Worm (Caenorhabditis elegans) whole organism, late embryonic: ENCODE measurements around the gene R10E11.5.
A peak's percentile ranks its signal among the peaks of the same experiment; 100 is the strongest.

Experiments
- C08G9.2 ChIP-seq: sonication (generic microtip); optimal IDR thresholded peaks from 2 replicates; lab custom pipeline; 2016; ENCODE audit warnings: mild to moderate bottlenecking, missing genetic modification characterization, moderate library complexity, missing compliant biosample characterization
- C38D4.7 ChIP-seq: fragments of 200-800 bp; sonication (Bioruptor generic); optimal IDR thresholded peaks from 2 replicates; lab custom pipeline; 2018; ENCODE audit warnings: mild to moderate bottlenecking, missing genetic modification characterization, moderate library complexity, missing compliant biosample characterization
- K02D7.2 ChIP-seq: sonication (generic microtip); optimal IDR thresholded peaks from 2 replicates; lab custom pipeline; 2017; ENCODE audit warnings: mild to moderate bottlenecking, missing genetic modification characterization, missing compliant biosample characterization
- K09A11.1 ChIP-seq: sonication (generic microtip); optimal IDR thresholded peaks from 2 replicates; lab custom pipeline; 2017; ENCODE audit warnings: antibody characterized with exemption, mild to moderate bottlenecking, missing genetic modification characterization, missing compliant biosample characterization; ENCODE audit not compliant: insufficient read depth
- Y22D7AL.16 ChIP-seq: sonication (generic microtip); optimal IDR thresholded peaks from 2 replicates; lab custom pipeline; 2016; ENCODE audit warnings: missing genetic modification characterization, missing compliant biosample characterization
- ahr-1 ChIP-seq: sonication (generic microtip); optimal IDR thresholded peaks from 2 replicates; lab custom pipeline; 2016; ENCODE audit warnings: missing genetic modification characterization, missing compliant biosample characterization
- ama-1 ChIP-seq: fragments of 150-350 bp; optimal IDR thresholded peaks from 2 replicates; lab custom pipeline; 2014
- ceh-14 ChIP-seq: sonication (generic microtip); optimal IDR thresholded peaks from 2 replicates; lab custom pipeline; 2016; ENCODE audit warnings: missing genotype, missing genetic modification characterization, missing compliant biosample characterization
- ceh-18 ChIP-seq: sonication (generic microtip); optimal IDR thresholded peaks from 2 replicates; lab custom pipeline; 2016; ENCODE audit warnings: missing genetic modification characterization, missing compliant biosample characterization
- ceh-2 ChIP-seq: sonication (generic microtip); optimal IDR thresholded peaks from 2 replicates; lab custom pipeline; 2016; ENCODE audit warnings: missing genotype, missing genetic modification characterization, missing compliant biosample characterization
- ceh-24 ChIP-seq: sonication (generic microtip); optimal IDR thresholded peaks from 2 replicates; lab custom pipeline; 2016; ENCODE audit warnings: mild to moderate bottlenecking, missing genetic modification characterization, missing compliant biosample characterization
- ceh-30 ChIP-seq: fragments of 150-350 bp; optimal IDR thresholded peaks from 2 replicates; lab custom pipeline; 2014; ENCODE audit warnings: missing biosample characterization, missing genetic modification characterization
- ceh-31 ChIP-seq: sonication (generic microtip); optimal IDR thresholded peaks from 2 replicates; lab custom pipeline; 2016; ENCODE audit warnings: missing genetic modification characterization, missing compliant biosample characterization
- ceh-34 ChIP-seq: sonication (generic microtip); optimal IDR thresholded peaks from 2 replicates; lab custom pipeline; 2016; ENCODE audit warnings: mild to moderate bottlenecking, missing genetic modification characterization, missing compliant biosample characterization
- ceh-45 ChIP-seq: fragments of 200-800 bp; sonication (Bioruptor generic); IDR thresholded peaks from 2 replicates; pipeline ENCODE4 v1.3.6; 2022; ENCODE audit warnings: missing genetic modification reagents, missing genetic modification characterization, missing compliant biosample characterization
- ceh-48 ChIP-seq: sonication (generic microtip); optimal IDR thresholded peaks from 2 replicates; lab custom pipeline; 2016; ENCODE audit warnings: missing genetic modification characterization, inconsistent platforms, missing compliant biosample characterization
- ceh-6 ChIP-seq: fragments of 200-800 bp; sonication (Bioruptor generic); optimal IDR thresholded peaks from 2 replicates; lab custom pipeline; 2018; ENCODE audit warnings: mild to moderate bottlenecking, missing genetic modification characterization, missing compliant biosample characterization
- che-1 ChIP-seq: sonication (generic microtip); optimal IDR thresholded peaks from 2 replicates; lab custom pipeline; 2016; ENCODE audit warnings: mild to moderate bottlenecking, missing genetic modification characterization, missing compliant biosample characterization
- elt-2 ChIP-seq: sonication (generic microtip); optimal IDR thresholded peaks from 2 replicates; lab custom pipeline; 2016; ENCODE audit warnings: missing genetic modification reagents, missing genetic modification characterization, missing compliant biosample characterization
- ets-4 ChIP-seq: sonication (generic microtip); optimal IDR thresholded peaks from 2 replicates; lab custom pipeline; 2016; ENCODE audit warnings: missing genetic modification characterization, missing compliant biosample characterization
- fax-1 ChIP-seq: sonication (generic microtip); optimal IDR thresholded peaks from 2 replicates; lab custom pipeline; 2016; ENCODE audit warnings: missing genotype, missing genetic modification characterization, missing compliant biosample characterization
- gmeb-2 ChIP-seq: sonication (generic microtip); optimal IDR thresholded peaks from 2 replicates; lab custom pipeline; 2016; ENCODE audit warnings: missing genetic modification characterization, inconsistent platforms, missing compliant biosample characterization
- hlh-13 ChIP-seq: fragments of 200-800 bp; sonication (Bioruptor generic); optimal IDR thresholded peaks from 2 replicates; lab custom pipeline; 2018; ENCODE audit warnings: mild to moderate bottlenecking, missing genetic modification characterization, missing compliant biosample characterization
- hlh-15 ChIP-seq: sonication (generic microtip); optimal IDR thresholded peaks from 2 replicates; lab custom pipeline; 2016; ENCODE audit warnings: missing genetic modification characterization, missing compliant biosample characterization
- hlh-30 ChIP-seq: sonication (generic microtip); optimal IDR thresholded peaks from 2 replicates; lab custom pipeline; 2017; ENCODE audit warnings: antibody characterized with exemption, missing genetic modification characterization, missing compliant biosample characterization; ENCODE audit not compliant: insufficient read depth
- hlh-6 ChIP-seq: sonication (generic microtip); optimal IDR thresholded peaks from 2 replicates; lab custom pipeline; 2016; ENCODE audit warnings: missing genotype, missing genetic modification characterization, missing compliant biosample characterization
- hlh-8 ChIP-seq: sonication (generic microtip); optimal IDR thresholded peaks from 2 replicates; lab custom pipeline; 2016; ENCODE audit warnings: missing genotype, missing genetic modification characterization, missing compliant biosample characterization
- lim-6 ChIP-seq: sonication (generic microtip); optimal IDR thresholded peaks from 2 replicates; lab custom pipeline; 2016; ENCODE audit warnings: missing genetic modification characterization, missing compliant biosample characterization
- madf-2 ChIP-seq: sonication (generic microtip); optimal IDR thresholded peaks from 2 replicates; lab custom pipeline; 2017; ENCODE audit warnings: missing genetic modification characterization, missing compliant biosample characterization
- mec-3 ChIP-seq: sonication (generic microtip); optimal IDR thresholded peaks from 2 replicates; lab custom pipeline; 2016; ENCODE audit warnings: borderline replicate concordance, missing genetic modification characterization, missing compliant biosample characterization
- nfya-1 ChIP-seq: sonication (generic microtip); optimal IDR thresholded peaks from 2 replicates; lab custom pipeline; 2017; ENCODE audit warnings: missing genetic modification characterization, mild to moderate bottlenecking, missing compliant biosample characterization, antibody characterized with exemption, moderate library complexity
- nhr-11 ChIP-seq: fragments of 150-350 bp; optimal IDR thresholded peaks from 2 replicates; lab custom pipeline; 2014; ENCODE audit warnings: missing biosample characterization, missing genetic modification characterization
- npax-4 ChIP-seq: sonication (generic microtip); optimal IDR thresholded peaks from 2 replicates; lab custom pipeline; 2016; ENCODE audit warnings: missing genetic modification characterization, missing compliant biosample characterization
- odd-2 ChIP-seq: sonication (generic microtip); optimal IDR thresholded peaks from 2 replicates; lab custom pipeline; 2017; ENCODE audit warnings: antibody characterized with exemption, mild to moderate bottlenecking, missing genetic modification characterization, missing compliant biosample characterization
- pag-3 ChIP-seq: sonication (generic microtip); optimal IDR thresholded peaks from 2 replicates; lab custom pipeline; 2016; ENCODE audit warnings: missing compliant biosample characterization, missing genetic modification characterization, borderline replicate concordance
- pqm-1 ChIP-seq: sonication (generic microtip); optimal IDR thresholded peaks from 2 replicates; lab custom pipeline; 2016; ENCODE audit warnings: missing genetic modification characterization, missing compliant biosample characterization
- pros-1 ChIP-seq: fragments of 150-350 bp; optimal IDR thresholded peaks from 2 replicates; lab custom pipeline; 2014; ENCODE audit warnings: missing biosample characterization, missing genetic modification reagents, missing genetic modification characterization
- rnt-1 ChIP-seq: sonication (generic microtip); optimal IDR thresholded peaks from 2 replicates; lab custom pipeline; 2016; ENCODE audit warnings: missing genetic modification characterization, missing compliant biosample characterization
- sdc-2 ChIP-seq: sonication (generic microtip); optimal IDR thresholded peaks from 2 replicates; lab custom pipeline; 2016; ENCODE audit warnings: missing genotype, missing genetic modification characterization, missing compliant biosample characterization
- sox-2 ChIP-seq: fragments of 200-800 bp; sonication (Bioruptor generic); IDR thresholded peaks from 2 replicates; pipeline ENCODE4 v1.3.6; 2022; ENCODE audit warnings: missing genetic modification reagents, missing genetic modification characterization, missing compliant biosample characterization
- syd-9 ChIP-seq: sonication (generic microtip); optimal IDR thresholded peaks from 2 replicates; lab custom pipeline; 2016; ENCODE audit warnings: mild to moderate bottlenecking, missing genetic modification characterization, moderate library complexity, missing compliant biosample characterization
- tbx-2 ChIP-seq: sonication (generic microtip); optimal IDR thresholded peaks from 2 replicates; lab custom pipeline; 2016; ENCODE audit warnings: missing genetic modification characterization, missing compliant biosample characterization
- tbx-7 ChIP-seq: sonication (generic microtip); optimal IDR thresholded peaks from 2 replicates; lab custom pipeline; 2016; ENCODE audit warnings: missing genotype, missing genetic modification characterization, missing compliant biosample characterization
- ttx-3 ChIP-seq: sonication (generic microtip); optimal IDR thresholded peaks from 2 replicates; lab custom pipeline; 2016; ENCODE audit warnings: missing genetic modification reagents, missing genetic modification characterization, missing compliant biosample characterization
- unc-3 ChIP-seq, 2 experiments: fragments of 200-800 bp in 1 of 2; sonication (Bioruptor generic) in 1 of 2; sonication (generic microtip) in 1 of 2; conservative IDR thresholded peaks in 1 of 2; optimal IDR thresholded peaks in 1 of 2; 2 replicates each; pipeline versions ENCODE4 v1.3.6 to Lab custom; 2016 to 2022; ENCODE audit warnings: missing compliant biosample characterization in 2 of 2, missing genetic modification characterization in 2 of 2, missing genetic modification reagents in 1 of 2
- unc-42 ChIP-seq: sonication (generic microtip); optimal IDR thresholded peaks from 2 replicates; lab custom pipeline; 2016; ENCODE audit warnings: missing genotype, missing genetic modification characterization, missing compliant biosample characterization
- unc-86 ChIP-seq: sonication (generic microtip); optimal IDR thresholded peaks from 2 replicates; lab custom pipeline; 2016; ENCODE audit warnings: missing genetic modification characterization, missing compliant biosample characterization
- zip-5 ChIP-seq: sonication (generic microtip); optimal IDR thresholded peaks from 2 replicates; lab custom pipeline; 2016; ENCODE audit warnings: missing genetic modification characterization, missing compliant biosample characterization
- ztf-16 ChIP-seq: sonication (generic microtip); optimal IDR thresholded peaks from 2 replicates; lab custom pipeline; 2017; ENCODE audit warnings: missing genetic modification characterization, missing compliant biosample characterization

R10E11.5 gene

ce11 chrIII:9813146-9813545 lies 23.7 kb upstream of the R10E11.5 start, which contains the start of gene ZK632.14:
Gene ZK632.14, plus strand, starts transcription at chrIII:9813446.
- TF ChIP-seq madf-2 (tag; lab: Kevin White, UChicago) (no peak), K02D7.2 (tag; lab: Kevin White, UChicago) (no peak), che-1 (no peak), syd-9 (tag; lab: Kevin White, UChicago) (no peak), Y22D7AL.16 (tag; lab: Kevin White, UChicago) (no peak), nfya-1 (no peak), zip-5 (no peak), unc-86 (tag; lab: Kevin White, UChicago) (no peak), hlh-13 (GFP tag; lab: Kevin White, UChicago) (no peak), odd-2 (tag; lab: Kevin White, UChicago) (no peak), fax-1 (tag; lab: Kevin White, UChicago) (no peak), C38D4.7 (GFP tag; lab: Kevin White, UChicago) (no peak)

ce11 chrIII:9808179-9808578 lies 18.7 kb upstream of the R10E11.5 start, which contains the start of gene gtap-2:
Gene gtap-2, plus strand, starts transcription at chrIII:9808544.
- TF ChIP-seq ahr-1 (tag; lab: Kevin White, UChicago) = no peak
- no peak for TF ChIP-seq sox-2
- TF ChIP-seq ceh-14 = peak; percentile 5
- TF ChIP-seq ama-1 = no peak
- peak; percentile 50 for TF ChIP-seq tbx-7 (tag; lab: Kevin White, UChicago)
- TF ChIP-seq hlh-30 (tag; lab: Kevin White, UChicago) = no peak
- TF ChIP-seq unc-42 (tag; lab: Kevin White, UChicago) = no peak
- TF ChIP-seq ceh-45 (GFP tag; lab: Robert Waterston, UW) = no peak
- TF ChIP-seq ets-4 (tag; lab: Kevin White, UChicago) = peak; percentile 54
- TF ChIP-seq ztf-16 (tag; lab: Kevin White, UChicago) = no peak
- no peak for TF ChIP-seq sdc-2 (tag; lab: Kevin White, UChicago)
- no peak for TF ChIP-seq K09A11.1 (tag; lab: Kevin White, UChicago)
- no peak for TF ChIP-seq C08G9.2 (tag; lab: Kevin White, UChicago)
- peak; percentile 45 for TF ChIP-seq elt-2
- TF ChIP-seq ceh-31 (tag; lab: Kevin White, UChicago) = peak; percentile 68
- TF ChIP-seq Y22D7AL.16 (tag; lab: Kevin White, UChicago) = no peak
- TF ChIP-seq syd-9 (tag; lab: Kevin White, UChicago) = no peak
- peak; percentile 73 for TF ChIP-seq zip-5
- no peak for TF ChIP-seq ceh-30
- no peak for TF ChIP-seq odd-2 (tag; lab: Kevin White, UChicago)
- TF ChIP-seq hlh-8 (tag; lab: Kevin White, UChicago) = peak; percentile 70
- TF ChIP-seq ceh-24 (tag; lab: Kevin White, UChicago) = no peak
- TF ChIP-seq unc-3 (GFP tag; conservative IDR thresholded peaks at IDR 0.05; lab: Robert Waterston, UW) = no peak
- TF ChIP-seq unc-3 (tag; optimal IDR thresholded peaks at IDR 0.05; lab: Kevin White, UChicago) = no peak
- no peak for TF ChIP-seq ceh-34 (tag; lab: Kevin White, UChicago)
- TF ChIP-seq pqm-1 (tag; lab: Kevin White, UChicago) = no peak
- peak; percentile 65 for TF ChIP-seq ceh-2 (tag; lab: Kevin White, UChicago)
- no peak for TF ChIP-seq madf-2 (tag; lab: Kevin White, UChicago)
- TF ChIP-seq C38D4.7 (GFP tag; lab: Kevin White, UChicago) = no peak
- no peak for TF ChIP-seq ceh-18 (tag; lab: Kevin White, UChicago)
- no peak for TF ChIP-seq ceh-48 (tag; lab: Kevin White, UChicago)
- TF ChIP-seq fax-1 (tag; lab: Kevin White, UChicago) = peak; percentile 48
- no peak for TF ChIP-seq nhr-11
- no peak for TF ChIP-seq hlh-15 (tag; lab: Kevin White, UChicago)
- no peak for TF ChIP-seq hlh-6 (tag; lab: Kevin White, UChicago)
- no peak for TF ChIP-seq npax-4 (tag; lab: Kevin White, UChicago)
- no peak for TF ChIP-seq pros-1 (tag; lab: Kevin White, UChicago)
- TF ChIP-seq tbx-2 (tag; lab: Kevin White, UChicago) = peak; percentile 77
- no peak for TF ChIP-seq pag-3
- no peak for TF ChIP-seq ttx-3
- no peak for TF ChIP-seq lim-6
- no peak for TF ChIP-seq rnt-1 (tag; lab: Kevin White, UChicago)
- TF ChIP-seq K02D7.2 (tag; lab: Kevin White, UChicago) = no peak
- no peak for TF ChIP-seq gmeb-2
- TF ChIP-seq ceh-6 (GFP tag; lab: Kevin White, UChicago) = no peak
- no peak for TF ChIP-seq nfya-1
- TF ChIP-seq mec-3 = no peak
- TF ChIP-seq unc-86 (tag; lab: Kevin White, UChicago) = peak; percentile 16
